Fruit fly (Drosophila melanogaster): ENCODE data around the gene CG7272.

DNA sequence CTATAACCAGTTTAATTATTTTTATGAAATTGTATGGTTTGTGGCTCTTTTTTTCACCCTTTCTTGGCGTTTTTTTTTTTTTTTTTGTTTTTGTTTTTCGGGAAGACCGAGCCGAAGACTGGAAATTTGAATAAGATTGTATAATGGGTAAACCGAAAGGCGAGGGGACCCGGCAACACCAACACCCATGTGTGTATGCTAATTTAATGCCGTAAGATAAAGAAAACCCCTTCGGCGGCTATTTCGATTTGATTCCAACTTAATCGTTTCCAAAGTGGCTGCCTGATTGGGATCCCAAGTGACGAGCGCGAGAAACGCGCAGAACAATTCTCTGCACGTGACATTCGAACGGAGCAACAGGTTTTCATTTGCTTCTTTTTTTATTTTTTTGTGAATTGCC is 42.7 kb downstream of the CG7272 start:
- TF ChIP-seq CG8478 (optimal IDR thresholded peaks at IDR 0.05) = no peak
- TF ChIP-seq CTCF (optimal IDR thresholded peaks at IDR 0.05) = no peak

All from S2 (cell line).